Worm (Caenorhabditis elegans): ENCODE measurements around the gene his-41.

ce11 chrV:9524099-9524498 lies 21.2 kb upstream of the his-41 start, which contains the start of gene C50F4.9:
- TF ChIP-seq zag-1 (tag; optimal IDR thresholded peaks at IDR 0.05) (no peak), ztf-4 (tag; optimal IDR thresholded peaks at IDR 0.05) (no peak), pha-4 (tag; optimal IDR thresholded peaks at IDR 0.05) (no peak), tbx-2 (tag; optimal IDR thresholded peaks at IDR 0.05) (no peak), sea-2 (GFP tag; optimal IDR thresholded peaks at IDR 0.05) (no peak), nhr-12 (tag; optimal IDR thresholded peaks at IDR 0.05) (no peak), mdl-1 (tag; optimal IDR thresholded peaks at IDR 0.05) (no peak), fos-1 (tag; optimal IDR thresholded peaks at IDR 0.05) (no peak)

Measured in whole organism, L3 larva.